Worm (Caenorhabditis elegans): ENCODE data around the gene ZC374.2.

DNA sequence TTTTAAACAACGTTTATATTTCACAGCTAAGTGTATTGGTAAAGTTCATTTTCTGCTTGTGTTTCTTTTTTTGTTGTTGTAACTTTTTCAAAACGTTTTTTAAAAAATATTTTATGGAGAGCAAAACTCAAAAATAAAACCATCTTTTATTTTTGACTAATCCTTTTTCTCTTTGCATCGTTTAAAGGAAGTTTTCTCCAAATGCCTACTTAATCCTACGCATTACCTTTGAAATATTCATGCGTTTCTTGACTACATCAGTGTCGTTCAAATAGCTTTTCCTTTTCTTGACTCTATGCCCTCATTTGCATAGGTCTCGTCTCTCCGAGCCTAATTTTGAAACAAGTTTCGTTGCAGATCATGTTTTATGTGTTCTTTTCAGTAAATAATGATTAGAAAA is 33.9 kb upstream of the ZC374.2 start:
- TF ChIP-seq hmbx-1 (tag; optimal IDR thresholded peaks at IDR 0.05) (no peak), hnd-1 (tag; optimal IDR thresholded peaks at IDR 0.05) (no peak), F13C5.2 (tag; optimal IDR thresholded peaks at IDR 0.05) (no peak), B0310.2 (tag; optimal IDR thresholded peaks at IDR 0.05) (no peak), ama-1 (optimal IDR thresholded peaks at IDR 0.05) (no peak), tra-4 (tag; optimal IDR thresholded peaks at IDR 0.05) (no peak), ceh-13 (GFP tag; optimal IDR thresholded peaks at IDR 0.05) (no peak), flt-1 (GFP tag; IDR thresholded peaks at IDR 0.05) (no peak)

Measured in whole organism, early embryonic.